Fruit fly (Drosophila melanogaster): Measurements from ENCODE around the gene Ldaf1.

The Ldaf1 gene

dm6 chrX:1856605-1857004 is 45.1 kb downstream of the Ldaf1 start:
- peak; percentile 27 for TF ChIP-seq CG8301 (tag; optimal IDR thresholded peaks at IDR 0.05)
- no peak for TF ChIP-seq CG4496 (GFP tag; IDR thresholded peaks at IDR 0.05)
- peak; percentile 14 for TF ChIP-seq EcR (GFP tag; optimal IDR thresholded peaks at IDR 0.05)
- no peak for TF ChIP-seq Ets98B (GFP tag; IDR thresholded peaks at IDR 0.05)
- TF ChIP-seq CG15710 (tag; optimal IDR thresholded peaks at IDR 0.05) = no peak
- no peak for TF ChIP-seq D1 (tag; optimal IDR thresholded peaks at IDR 0.05)
- TF ChIP-seq CG32121 (GFP tag; IDR thresholded peaks at IDR 0.05) = no peak
- no peak for TF ChIP-seq fd96Ca (GFP tag; IDR thresholded peaks at IDR 0.05)
- TF ChIP-seq Pif1B (GFP tag; optimal IDR thresholded peaks at IDR 0.05) = no peak
- no peak for TF ChIP-seq CG10348 (GFP tag; IDR thresholded peaks at IDR 0.05)
- no peak for TF ChIP-seq CG9948 (tag; optimal IDR thresholded peaks at IDR 0.05)
- no peak for TF ChIP-seq CG8159 (tag; optimal IDR thresholded peaks at IDR 0.05)
- TF ChIP-seq Snoo (tag; optimal IDR thresholded peaks at IDR 0.05) = no peak
- TF ChIP-seq Pif1A (GFP tag; optimal IDR thresholded peaks at IDR 0.05) = no peak

DNA sequence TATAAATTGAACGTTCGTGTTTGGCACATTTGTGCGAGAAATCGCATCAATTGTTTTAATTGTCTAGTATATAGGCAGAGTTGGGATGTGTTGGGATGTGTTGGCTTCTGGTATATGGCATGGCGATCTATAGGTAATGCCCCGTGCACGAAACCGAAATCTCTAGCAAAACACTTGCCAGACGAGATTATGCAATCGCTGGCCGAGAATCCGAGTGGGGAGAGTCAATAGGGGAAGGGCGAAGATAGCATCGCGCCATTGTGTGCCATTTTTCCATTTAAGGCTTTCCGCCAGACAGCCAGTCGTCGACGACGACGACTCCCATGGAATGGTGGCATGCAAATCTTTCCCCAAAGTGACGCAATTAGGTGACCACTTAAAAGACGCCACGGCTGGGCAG is 46.8 kb downstream of the Ldaf1 start:
- no peak for TF ChIP-seq Snoo (tag; optimal IDR thresholded peaks at IDR 0.05)
- no peak for TF ChIP-seq fd96Ca (GFP tag; IDR thresholded peaks at IDR 0.05)
- TF ChIP-seq CG9948 (tag; optimal IDR thresholded peaks at IDR 0.05) = no peak
- no peak for TF ChIP-seq CG15710 (tag; optimal IDR thresholded peaks at IDR 0.05)
- TF ChIP-seq CG14655 (GFP tag; optimal IDR thresholded peaks at IDR 0.05) = no peak
- no peak for TF ChIP-seq CG8159 (tag; optimal IDR thresholded peaks at IDR 0.05)
- TF ChIP-seq rn (GFP tag; IDR thresholded peaks at IDR 0.05) = no peak
- TF ChIP-seq CG4496 (GFP tag; IDR thresholded peaks at IDR 0.05) = no peak
- no peak for TF ChIP-seq CG17806 (tag; optimal IDR thresholded peaks at IDR 0.05)
- TF ChIP-seq CG13204 (GFP tag; optimal IDR thresholded peaks at IDR 0.05) = no peak
- TF ChIP-seq D1 (tag; optimal IDR thresholded peaks at IDR 0.05) = no peak
- TF ChIP-seq CG10348 (GFP tag; IDR thresholded peaks at IDR 0.05) = no peak
- TF ChIP-seq CG34367 (tag; optimal IDR thresholded peaks at IDR 0.05) = no peak
- no peak for TF ChIP-seq CG12605 (GFP tag; IDR thresholded peaks at IDR 0.05)
- TF ChIP-seq Ets98B (GFP tag; IDR thresholded peaks at IDR 0.05) = no peak
- TF ChIP-seq Pif1A (GFP tag; optimal IDR thresholded peaks at IDR 0.05) = no peak
- no peak for TF ChIP-seq EcR (GFP tag; optimal IDR thresholded peaks at IDR 0.05)
- no peak for TF ChIP-seq Pif1B (GFP tag; optimal IDR thresholded peaks at IDR 0.05)
- no peak for TF ChIP-seq CG8301 (tag; optimal IDR thresholded peaks at IDR 0.05)
- no peak for TF ChIP-seq gl (tag; optimal IDR thresholded peaks at IDR 0.05)

- no peak for TF ChIP-seq Pif1A (GFP tag; optimal IDR thresholded peaks at IDR 0.05)
- no peak for TF ChIP-seq rn (GFP tag; IDR thresholded peaks at IDR 0.05)
Observed at dm6 chrX:1854070-1854469, 47.6 kb downstream of the Ldaf1 start.
